Worm (Caenorhabditis elegans) whole organism, L4/young adult: ENCODE measurements around the gene mogs-1.
A peak's percentile ranks its signal among the peaks of the same experiment; 100 is the strongest.

ENCODE experiments used
- W03F9.2 ChIP-seq: fragments of 150-350 bp; optimal IDR thresholded peaks from 2 replicates; lab custom pipeline; 2014; ENCODE audit warnings: missing biosample characterization, missing genetic modification characterization
- him-1 ChIP-seq: sonication (generic microtip); optimal IDR thresholded peaks from 2 replicates; lab custom pipeline; 2016; ENCODE audit warnings: missing genotype, missing genetic modification reagents, missing genetic modification characterization, missing compliant biosample characterization

ce11 chrIV:11027560-11027959 lies 5.8 kb upstream of the mogs-1 start:
- peak; percentile 14 for TF ChIP-seq him-1 (tag; lab: Kevin White, UChicago)
- TF ChIP-seq W03F9.2 (tag; lab: Kevin White, UChicago) = peak; percentile 68
